Worm (Caenorhabditis elegans) whole organism, L1 larva: ENCODE data around the gene T25G12.13.

Source experiments
- aha-1 ChIP-seq: fragments of 150-350 bp; optimal IDR thresholded peaks from 2 replicates; lab custom pipeline; 2014; ENCODE audit warnings: missing biosample characterization, missing genetic modification characterization
- ceh-82 ChIP-seq, 3 experiments: fragments of 150-350 bp in 1 of 3; sonication (generic microtip) in 2 of 3; optimal IDR thresholded peaks; 2 replicates each; lab custom pipeline; 2014 to 2017; ENCODE audit warnings: missing biosample characterization in 3 of 3, missing genetic modification characterization in 3 of 3
- grh-1 ChIP-seq: fragments of 200-800 bp; sonication (Bioruptor generic); IDR thresholded peaks from 2 replicates; pipeline ENCODE4 v1.3.6; 2022; ENCODE audit warnings: missing genetic modification reagents, missing genetic modification characterization, missing compliant biosample characterization
- lin-13 ChIP-seq: fragments of 150-350 bp; optimal IDR thresholded peaks from 2 replicates; lab custom pipeline; 2014; ENCODE audit warnings: missing biosample characterization, missing genetic modification reagents, missing genetic modification characterization
- lin-39 ChIP-seq: fragments of 150-350 bp; optimal IDR thresholded peaks from 2 replicates; lab custom pipeline; 2014; ENCODE audit warnings: missing biosample characterization, missing genetic modification reagents, missing genetic modification characterization
- lsy-2 ChIP-seq, 2 experiments: fragments of 150-350 bp; optimal IDR thresholded peaks; 2 replicates each; lab custom pipeline; 2014; ENCODE audit warnings: missing biosample characterization in 2 of 2, missing genetic modification characterization in 2 of 2
- mep-1 ChIP-seq: fragments of 150-350 bp; optimal IDR thresholded peaks from 2 replicates; lab custom pipeline; 2014; ENCODE audit warnings: missing biosample characterization, missing genetic modification characterization
- nhr-28 ChIP-seq: fragments of 150-350 bp; optimal IDR thresholded peaks from 2 replicates; lab custom pipeline; 2014; ENCODE audit warnings: missing biosample characterization, missing genetic modification characterization
- nhr-84 ChIP-seq: sonication (generic microtip); optimal IDR thresholded peaks from 2 replicates; lab custom pipeline; 2017; ENCODE audit warnings: missing biosample characterization, missing genetic modification characterization
- rnt-1 ChIP-seq: sonication (generic microtip); optimal IDR thresholded peaks from 2 replicates; lab custom pipeline; 2016; ENCODE audit warnings: mild to moderate bottlenecking, missing genetic modification characterization, moderate library complexity, missing compliant biosample characterization
- sox-4 ChIP-seq: sonication (generic microtip); optimal IDR thresholded peaks from 2 replicates; lab custom pipeline; 2016; ENCODE audit warnings: missing genetic modification characterization, missing compliant biosample characterization
- unc-62 ChIP-seq: fragments of 150-350 bp; optimal IDR thresholded peaks from 2 replicates; lab custom pipeline; 2014; ENCODE audit warnings: missing biosample characterization, missing genetic modification reagents, missing genetic modification characterization
- unc-98 ChIP-seq: fragments of 200-800 bp; sonication (Bioruptor generic); IDR thresholded peaks from 2 replicates; pipeline ENCODE4 v1.3.6; 2022; ENCODE audit warnings: missing genetic modification characterization, missing compliant biosample characterization
- zip-4 ChIP-seq: fragments of 200-800 bp; sonication (Bioruptor generic); optimal IDR thresholded peaks from 2 replicates; lab custom pipeline; 2018; ENCODE audit warnings: mild to moderate bottlenecking, missing genetic modification characterization, moderate library complexity, missing compliant biosample characterization
- ztf-4 ChIP-seq: fragments of 150-350 bp; optimal IDR thresholded peaks from 2 replicates; lab custom pipeline; 2014; ENCODE audit warnings: missing biosample characterization, missing genetic modification characterization

T25G12.13 gene

ce11 chrX:17294019-17294418 lies 50.9 kb downstream of the T25G12.13 start:
- no peak for TF ChIP-seq mep-1
- no peak for TF ChIP-seq unc-62 (GFP tag; lab: Kevin White, UChicago)
- no peak for TF ChIP-seq grh-1 (GFP tag; lab: Robert Waterston, UW)
- TF ChIP-seq rnt-1: no peak
- TF ChIP-seq nhr-84: no peak
- TF ChIP-seq nhr-28: no peak
- TF ChIP-seq zip-4 (GFP tag; lab: Kevin White, UChicago): no peak
- no peak for TF ChIP-seq sox-4 (tag; lab: Kevin White, UChicago)
- no peak for TF ChIP-seq ceh-82 (tag; optimal IDR thresholded peaks at IDR 0.05; lab: Kevin White, UChicago)
- TF ChIP-seq lin-39 (tag; lab: Kevin White, UChicago): no peak
- no peak for TF ChIP-seq lsy-2 (tag; optimal IDR thresholded peaks at IDR 0.05; lab: Kevin White, UChicago)
- TF ChIP-seq lin-13 (GFP tag; lab: Kevin White, UChicago): no peak
- TF ChIP-seq ztf-4 (tag; lab: Kevin White, UChicago): no peak
- TF ChIP-seq aha-1: no peak
- no peak for TF ChIP-seq unc-98 (GFP tag; lab: Robert Waterston, UW)
